Worm (Caenorhabditis elegans) whole organism, midembryonic: ENCODE results near the gene parn-1.

ENCODE experiments used
- cog-1 ChIP-seq: sonication (generic microtip); optimal IDR thresholded peaks from 2 replicates; lab custom pipeline; 2016; ENCODE audit warnings: missing genetic modification characterization, missing compliant biosample characterization
- klf-2 ChIP-seq: fragments of 200-800 bp; sonication (Bioruptor generic); conservative IDR thresholded peaks from 2 replicates; pipeline ENCODE4 v1.3.6; 2022; ENCODE audit warnings: missing genetic modification reagents, missing genetic modification characterization, missing compliant biosample characterization
- tab-1 ChIP-seq: fragments of 200-800 bp; sonication (Bioruptor generic); IDR thresholded peaks from 2 replicates; pipeline ENCODE4 v1.3.6; 2022; ENCODE audit warnings: missing genetic modification characterization, missing compliant biosample characterization

DNA sequence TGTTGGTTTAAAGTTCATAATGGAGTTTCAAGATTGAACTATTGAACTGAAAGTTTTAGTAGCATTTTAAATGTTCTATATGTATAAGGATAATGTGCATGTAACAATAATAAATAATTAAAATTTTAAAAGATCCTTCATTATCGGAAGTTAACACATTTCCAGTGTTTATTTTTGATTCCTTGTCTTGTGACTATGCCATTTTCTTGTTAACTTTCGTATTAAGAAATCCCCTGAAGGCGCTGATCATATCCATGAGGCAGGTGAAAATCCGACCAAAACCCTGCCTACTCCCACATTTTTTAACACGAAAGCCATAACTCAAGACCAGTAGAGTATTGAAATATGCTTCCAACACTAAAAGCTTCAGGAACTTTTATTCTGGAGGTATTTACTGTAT, 24.7 kb upstream of the parn-1 start, which contains the start of gene R11D1.7:
- TF ChIP-seq tab-1 (GFP tag; lab: Robert Waterston, UW) (no peak), cog-1 (tag; lab: Kevin White, UChicago) (no peak), klf-2 (GFP tag; lab: Robert Waterston, UW) (no peak)
